Worm (Caenorhabditis elegans) whole organism, mixed stage, embryonic: ENCODE results near the gene sri-30.

Experiments
- lin-13 ChIP-seq: fragments of 150-350 bp; optimal IDR thresholded peaks from 2 replicates; lab custom pipeline; 2014; ENCODE audit warnings: missing biosample characterization, missing genetic modification characterization
- unc-39 ChIP-seq: fragments of 150-350 bp; optimal IDR thresholded peaks from 2 replicates; lab custom pipeline; 2014; ENCODE audit warnings: missing biosample characterization, missing genetic modification characterization

DNA sequence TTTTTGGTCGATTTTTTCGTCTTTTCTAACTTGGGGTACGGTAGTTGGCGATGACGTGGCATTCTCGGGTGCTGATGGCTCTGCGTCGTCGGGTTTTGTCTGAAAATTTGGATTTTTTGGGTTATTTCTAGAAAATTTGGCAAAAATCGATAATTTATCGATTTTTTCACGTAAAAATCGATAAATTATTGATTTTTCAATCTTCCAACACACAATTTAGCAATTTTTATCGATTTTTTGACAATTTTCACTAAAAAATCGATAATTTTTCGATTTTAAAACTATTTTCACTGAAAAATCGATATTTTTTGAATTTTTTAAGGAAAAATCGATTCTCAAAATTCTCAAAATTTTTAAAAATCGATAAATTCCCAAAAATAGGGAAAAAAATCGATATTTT lies 16.9 kb downstream of the sri-30 start:
- no peak for TF ChIP-seq lin-13 (tag; lab: Kevin White, UChicago)
- no peak for TF ChIP-seq unc-39 (tag; lab: Kevin White, UChicago)
